Fruit fly (Drosophila melanogaster): Measurements from ENCODE around the gene PH4alphaSG1.

- TF ChIP-seq insv (optimal IDR thresholded peaks at IDR 0.05) (no peak), Sin3A (optimal IDR thresholded peaks at IDR 0.05) (no peak)
Observed at dm6 chr3R:30488663-30489062, 16.8 kb downstream of the PH4alphaSG1 start, which contains the start of gene Jon99Fi.

All from Kc167 (cell line).